Fruit fly (Drosophila melanogaster) whole organism, wandering third instar larva: ENCODE data around the gene ex.

Experiments used
- Abd-B ChIP-seq: fragments of >200 bp; optimal IDR thresholded peaks from 2 replicates; lab custom pipeline; 2017; ENCODE audit warnings: missing biosample characterization, missing genetic modification characterization
- CG32264 ChIP-seq: fragments of 200-800 bp; sonication (Bioruptor generic); optimal IDR thresholded peaks from 2 replicates; lab custom pipeline; 2016; ENCODE audit warnings: missing biosample characterization, missing genetic modification characterization
- CG9705 ChIP-seq: fragments of 200-800 bp; sonication (Bioruptor generic); optimal IDR thresholded peaks from 2 replicates; lab custom pipeline; 2018; ENCODE audit warnings: missing biosample characterization, mild to moderate bottlenecking, missing genetic modification characterization
- CrebA ChIP-seq: fragments of 200-800 bp; sonication (Bioruptor generic); optimal IDR thresholded peaks from 2 replicates; lab custom pipeline; 2016; ENCODE audit warnings: missing biosample characterization, mild to moderate bottlenecking, missing genetic modification characterization, borderline replicate concordance
- Dfd ChIP-seq: fragments of >200 bp; optimal IDR thresholded peaks from 2 replicates; lab custom pipeline; 2017; ENCODE audit warnings: missing biosample characterization, missing genetic modification characterization
- Dif ChIP-seq: fragments of 200-275, 200-300 bp; sonication (Bioruptor generic); optimal IDR thresholded peaks from 2 replicates; lab custom pipeline; 2018; ENCODE audit warnings: missing biosample characterization, missing genetic modification characterization; ENCODE audit not compliant: partially characterized antibody
- GATAd ChIP-seq: sonication (Bioruptor generic); optimal IDR thresholded peaks from 2 replicates; lab custom pipeline; 2016; ENCODE audit warnings: missing biosample characterization, missing genetic modification characterization
- HLH106 ChIP-seq: fragments of 200-800 bp; optimal IDR thresholded peaks from 3 replicates; lab custom pipeline; 2019; ENCODE audit warnings: missing biosample characterization, mild to moderate bottlenecking, missing genetic modification characterization, moderate library complexity
- Hnf4 ChIP-seq: fragments of 200-800 bp; sonication (Bioruptor generic); optimal IDR thresholded peaks from 2 replicates; lab custom pipeline; 2016; ENCODE audit warnings: missing biosample characterization, mild to moderate bottlenecking, missing genetic modification characterization
- Hr78 ChIP-seq: fragments of >200 bp; optimal IDR thresholded peaks from 2 replicates; lab custom pipeline; 2017; ENCODE audit warnings: missing biosample characterization, missing genetic modification characterization
- Hr83 ChIP-seq: fragments of 200-300 bp; sonication (Bioruptor generic); optimal IDR thresholded peaks from 2 replicates; lab custom pipeline; 2016; ENCODE audit warnings: missing biosample characterization, mild to moderate bottlenecking, missing genetic modification characterization, moderate library complexity; ENCODE audit not compliant: poor library complexity, severe bottlenecking
- Jra ChIP-seq: sonication (Bioruptor generic); optimal IDR thresholded peaks from 2 replicates; lab custom pipeline; 2016; ENCODE audit warnings: missing biosample characterization, missing genetic modification characterization
- Mio ChIP-seq: sonication (Bioruptor generic); optimal IDR thresholded peaks from 2 replicates; lab custom pipeline; 2016; ENCODE audit warnings: missing biosample characterization, missing genetic modification characterization
- Myc ChIP-seq: fragments of >200 bp; optimal IDR thresholded peaks from 2 replicates; lab custom pipeline; 2017
- N ChIP-seq: fragments of >200 bp; optimal IDR thresholded peaks from 2 replicates; lab custom pipeline; 2018; ENCODE audit warnings: missing biosample characterization, missing external identifiers, missing genetic modification characterization
- OdsH ChIP-seq: fragments of 200-800 bp; sonication (Bioruptor generic); optimal IDR thresholded peaks from 2 replicates; lab custom pipeline; 2016; ENCODE audit warnings: missing biosample characterization, mild to moderate bottlenecking, missing genetic modification characterization
- Rel ChIP-seq, 2 experiments: fragments of 200-800 bp; sonication (Bioruptor generic) in 1 of 2; optimal IDR thresholded peaks; 2 replicates in 1 of 2; 3 replicates in 1 of 2; lab custom pipeline; 2016 to 2019; ENCODE audit warnings: mild to moderate bottlenecking in 2 of 2, missing biosample characterization in 2 of 2, missing genetic modification characterization in 2 of 2, moderate library complexity in 1 of 2
- Sp1 ChIP-seq: fragments of 200-800 bp; sonication (Bioruptor generic); optimal IDR thresholded peaks from 3 replicates; lab custom pipeline; 2019; ENCODE audit warnings: missing biosample characterization, mild to moderate bottlenecking, missing genetic modification characterization, moderate library complexity
- Vsx2 ChIP-seq: fragments of 200-300, 225-300 bp; sonication (Bioruptor generic); optimal IDR thresholded peaks from 2 replicates; lab custom pipeline; 2018; ENCODE audit warnings: missing biosample characterization, missing genetic modification characterization; ENCODE audit not compliant: partially characterized antibody
- br ChIP-seq: fragments of 200-800 bp; sonication (Bioruptor generic); optimal IDR thresholded peaks from 2 replicates; lab custom pipeline; 2016; ENCODE audit warnings: missing biosample characterization, missing genetic modification characterization
- brk ChIP-seq: fragments of 200-800 bp; sonication (Bioruptor generic); optimal IDR thresholded peaks from 2 replicates; lab custom pipeline; 2016; ENCODE audit warnings: missing biosample characterization, mild to moderate bottlenecking, missing genetic modification characterization
- dl ChIP-seq, 2 experiments: fragments of 175-275, 200-275 bp in 1 of 2; fragments of 200-275 bp in 1 of 2; sonication (Bioruptor generic); optimal IDR thresholded peaks; lab custom pipeline; 2018; ENCODE audit warnings: mild to moderate bottlenecking in 2 of 2, missing biosample characterization in 2 of 2, missing genetic modification characterization in 2 of 2, moderate library complexity in 2 of 2; ENCODE audit not compliant: partially characterized antibody in 2 of 2, insufficient read depth in 1 of 2
- dmrt93B ChIP-seq: fragments of 200-800 bp; sonication (Bioruptor generic); optimal IDR thresholded peaks from 2 replicates; lab custom pipeline; 2018; ENCODE audit warnings: missing biosample characterization, mild to moderate bottlenecking, missing genetic modification characterization
- dsf ChIP-seq: sonication (Bioruptor generic); optimal IDR thresholded peaks from 2 replicates; lab custom pipeline; 2016; ENCODE audit warnings: missing biosample characterization, missing genetic modification characterization, borderline replicate concordance
- ey ChIP-seq: fragments of 200-800 bp; sonication (Bioruptor generic); optimal IDR thresholded peaks from 2 replicates; lab custom pipeline; 2016; ENCODE audit warnings: missing biosample characterization, missing genetic modification characterization
- foxo ChIP-seq, 2 experiments: fragments of 200-800 bp; sonication (Bioruptor generic); optimal IDR thresholded peaks; 2 replicates in 1 of 2; 3 replicates in 1 of 2; lab custom pipeline; 2016 to 2017; ENCODE audit warnings: missing biosample characterization in 2 of 2, missing genetic modification characterization in 2 of 2
- fru ChIP-seq: fragments of 200-800 bp; sonication (Bioruptor generic); optimal IDR thresholded peaks from 3 replicates; lab custom pipeline; 2016; ENCODE audit warnings: missing biosample characterization, mild to moderate bottlenecking, missing genetic modification characterization
- h ChIP-seq: fragments of 200-800 bp; sonication (Bioruptor generic); optimal IDR thresholded peaks from 3 replicates; lab custom pipeline; 2016; ENCODE audit warnings: missing biosample characterization, mild to moderate bottlenecking, missing genetic modification characterization
- jim ChIP-seq: fragments of 175-275, 200-325 bp; sonication (Bioruptor generic); optimal IDR thresholded peaks from 2 replicates; lab custom pipeline; 2016; ENCODE audit warnings: missing biosample characterization, mild to moderate bottlenecking, missing genetic modification characterization
- lola ChIP-seq: fragments of >200 bp; optimal IDR thresholded peaks from 2 replicates; lab custom pipeline; 2017; ENCODE audit warnings: missing biosample characterization, missing genetic modification characterization
- pan ChIP-seq: fragments of >200 bp; optimal IDR thresholded peaks from 2 replicates; lab custom pipeline; 2017
- psq ChIP-seq: fragments of 200-800 bp; sonication (Bioruptor generic); optimal IDR thresholded peaks from 3 replicates; lab custom pipeline; 2017; ENCODE audit warnings: missing biosample characterization, mild to moderate bottlenecking, missing genetic modification characterization, moderate library complexity
- rgr ChIP-seq: fragments of 200-800 bp; sonication (Bioruptor generic); optimal IDR thresholded peaks from 3 replicates; lab custom pipeline; 2016; ENCODE audit warnings: missing biosample characterization, mild to moderate bottlenecking, missing genetic modification characterization
- sage ChIP-seq: fragments of 200-800 bp; sonication (Bioruptor generic); optimal IDR thresholded peaks from 2 replicates; lab custom pipeline; 2016; ENCODE audit warnings: missing biosample characterization, mild to moderate bottlenecking, missing genetic modification characterization
- sv ChIP-seq: fragments of 200-800 bp; sonication (Bioruptor generic); optimal IDR thresholded peaks from 3 replicates; lab custom pipeline; 2016; ENCODE audit warnings: missing biosample characterization, missing genetic modification characterization
- tai ChIP-seq: sonication (Bioruptor generic); optimal IDR thresholded peaks from 2 replicates; lab custom pipeline; 2016; ENCODE audit warnings: missing biosample characterization, missing genetic modification characterization
- usp ChIP-seq: fragments of >200 bp; optimal IDR thresholded peaks from 2 replicates; lab custom pipeline; 2017; ENCODE audit warnings: missing biosample characterization, missing genetic modification characterization
- woc ChIP-seq: sonication (Bioruptor generic); optimal IDR thresholded peaks from 2 replicates; lab custom pipeline; 2016; ENCODE audit warnings: missing biosample characterization, mild to moderate bottlenecking, missing genetic modification characterization

The ex gene

DNA sequence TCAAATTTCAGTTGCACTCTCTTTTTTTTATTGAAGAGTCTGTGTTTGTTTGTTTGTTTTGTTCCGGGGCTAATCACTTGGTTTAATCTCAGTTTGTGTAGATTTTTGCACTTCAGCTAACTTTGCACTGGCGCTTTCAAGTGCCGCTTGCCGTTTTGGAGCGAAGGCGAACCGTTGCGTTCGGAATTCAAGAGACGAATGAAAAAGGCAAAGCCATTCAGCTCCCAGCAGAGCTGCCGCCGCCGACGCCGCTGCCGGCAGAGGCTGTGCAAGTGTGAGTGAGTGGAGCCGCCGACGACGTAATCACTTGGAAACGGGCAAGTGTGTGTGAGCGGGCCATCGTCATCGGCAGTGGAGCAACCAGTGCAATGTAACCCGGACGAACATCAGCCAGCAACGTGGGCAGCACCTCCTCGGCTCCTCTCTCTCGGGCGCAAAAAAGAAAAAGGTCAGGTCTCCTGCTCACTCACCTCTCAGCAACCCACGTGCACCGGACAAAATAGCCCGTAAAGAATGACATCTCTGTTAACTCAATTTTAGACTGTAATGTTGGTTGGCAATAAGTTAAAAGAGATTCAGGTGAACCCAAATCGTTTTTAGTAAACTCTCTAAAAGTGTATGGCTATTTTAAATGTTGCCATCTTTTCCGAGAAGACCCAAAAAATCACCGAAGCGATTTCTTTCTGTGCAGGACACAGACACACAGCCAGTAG, 48.6 kb downstream of the ex start, which contains the start of gene cbt:
cbt (minus strand) TSS at position 206 of the 713 bp plus-strand sequence.
- TF ChIP-seq usp (GFP tag; lab: Kevin White, UChicago) (no peak), dl (GFP tag; optimal IDR thresholded peaks at IDR 0.05; lab: Kevin White, UChicago; ENCODE audit: insufficient read depth in 1 of 2, partially characterized antibody in 2 of 2) (peak; percentile 56 to 64), HLH106 (tag; lab: Kevin White, UChicago) (peak; percentile 96), Hr83 (peak; percentile 57), psq (GFP tag; lab: Kevin White, UChicago) (peak; percentile 93), Hr78 (no peak), pan (lab: Kevin White, UChicago) (no peak), Vsx2 (GFP tag; lab: Kevin White, UChicago) (no peak), Myc (lab: Kevin White, UChicago) (no peak), sage (GFP tag; lab: Kevin White, UChicago) (peak; percentile 84), Dfd (GFP tag; lab: Kevin White, UChicago) (peak; percentile 49), tai (GFP tag; lab: Kevin White, UChicago) (peak; percentile 93), Abd-B (GFP tag; lab: Kevin White, UChicago) (no peak), N (peak; percentile 43), Jra (peak; percentile 93), ey (GFP tag; lab: Kevin White, UChicago) (peak; percentile 99), Dif (GFP tag; lab: Kevin White, UChicago) (peak; percentile 66), Rel (GFP tag; optimal IDR thresholded peaks at IDR 0.05; lab: Kevin White, UChicago) (peak; percentile 88), Rel (tag; optimal IDR thresholded peaks at IDR 0.05; lab: Kevin White, UChicago) (peak; percentile 75), jim (GFP tag; lab: Kevin White, UChicago) (no peak), foxo (GFP tag; optimal IDR thresholded peaks at IDR 0.05; lab: Kevin White, UChicago) (peak; percentile 92 to 98), Sp1 (peak; percentile 95), woc (GFP tag; lab: Kevin White, UChicago) (peak; percentile 95), sv (GFP tag; lab: Kevin White, UChicago) (peak; percentile 96), GATAd (GFP tag; lab: Kevin White, UChicago) (no peak), CG32264 (peak; percentile 93), dmrt93B (GFP tag; lab: Kevin White, UChicago) (peak; percentile 89), rgr (GFP tag; lab: Kevin White, UChicago) (peak; percentile 97), OdsH (GFP tag; lab: Kevin White, UChicago) (peak; percentile 98), CG9705 (GFP tag; lab: Kevin White, UChicago) (peak; percentile 89), br (GFP tag; lab: Kevin White, UChicago) (peak; percentile 98), lola (GFP tag; lab: Kevin White, UChicago) (no peak), h (peak; percentile 98), dsf (GFP tag; lab: Kevin White, UChicago) (peak; percentile 68), Hnf4 (GFP tag; lab: Kevin White, UChicago) (peak; percentile 91), fru (GFP tag; lab: Kevin White, UChicago) (peak; percentile 98), brk (peak; percentile 94), Mio (GFP tag; lab: Kevin White, UChicago) (peak; percentile 69), CrebA (GFP tag; lab: Kevin White, UChicago) (peak; percentile 94)

DNA sequence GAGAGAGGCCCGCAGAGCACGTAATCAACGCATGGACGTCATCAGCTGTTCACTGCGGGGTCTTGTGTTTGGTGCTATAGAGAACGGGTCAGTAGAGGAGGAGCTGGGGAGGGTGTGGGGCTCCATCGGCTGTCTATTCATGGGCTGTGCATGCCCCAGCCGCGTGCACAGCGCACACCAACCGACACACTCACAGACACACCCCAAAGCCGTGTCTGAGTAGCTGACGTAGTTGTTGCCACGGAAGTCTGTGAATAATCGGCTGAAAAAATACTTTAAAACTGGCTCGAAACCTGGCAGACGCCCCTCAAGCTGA, 49.1 kb downstream of the ex start:
- TF ChIP-seq dl (GFP tag; optimal IDR thresholded peaks at IDR 0.05; lab: Kevin White, UChicago; ENCODE audit: insufficient read depth in 1 of 2, partially characterized antibody in 2 of 2) (peak in 1 of 2 experiments; percentile 35), Myc (lab: Kevin White, UChicago) (no peak), woc (GFP tag; lab: Kevin White, UChicago) (no peak), Dif (GFP tag; lab: Kevin White, UChicago) (peak; percentile 43), lola (GFP tag; lab: Kevin White, UChicago) (no peak), usp (GFP tag; lab: Kevin White, UChicago) (no peak), sage (GFP tag; lab: Kevin White, UChicago) (no peak), Hnf4 (GFP tag; lab: Kevin White, UChicago) (no peak)
